Worm (Caenorhabditis elegans) whole organism, L4/young adult: ENCODE data around the gene srj-23.

Source experiments
- W03F9.2 ChIP-seq: fragments of 150-350 bp; optimal IDR thresholded peaks from 2 replicates; lab custom pipeline; 2014; ENCODE audit warnings: missing biosample characterization, missing genetic modification characterization
- dao-5 ChIP-seq: sonication (generic microtip); optimal IDR thresholded peaks from 2 replicates; lab custom pipeline; 2016; ENCODE audit warnings: missing genotype, missing genetic modification characterization, moderate library complexity, missing compliant biosample characterization
- him-1 ChIP-seq: sonication (generic microtip); optimal IDR thresholded peaks from 2 replicates; lab custom pipeline; 2016; ENCODE audit warnings: missing genotype, missing genetic modification reagents, missing genetic modification characterization, missing compliant biosample characterization

- no peak for TF ChIP-seq him-1 (tag; lab: Kevin White, UChicago)
- no peak for TF ChIP-seq dao-5
- TF ChIP-seq W03F9.2 (tag; lab: Kevin White, UChicago), result no peak
These were observed 35.8 kb downstream of the srj-23 start for ce11 chrV:1487262-1487661.
